Worm (Caenorhabditis elegans) whole organism, midembryonic: ENCODE data around the gene C35C5.8.

Experiments
- T22C8.4 ChIP-seq: fragments of 200-800 bp; sonication (Bioruptor generic); IDR thresholded peaks from 2 replicates; pipeline ENCODE4 v1.3.6; 2022; ENCODE audit warnings: missing genetic modification characterization, missing compliant biosample characterization
- cog-1 ChIP-seq: sonication (generic microtip); optimal IDR thresholded peaks from 2 replicates; lab custom pipeline; 2016; ENCODE audit warnings: missing genetic modification characterization, missing compliant biosample characterization
- flt-1 ChIP-seq: fragments of 200-800 bp; sonication (Bioruptor generic); IDR thresholded peaks from 2 replicates; pipeline ENCODE4 v1.3.6; 2022; ENCODE audit warnings: missing genetic modification characterization, missing compliant biosample characterization
- klf-2 ChIP-seq: fragments of 200-800 bp; sonication (Bioruptor generic); conservative IDR thresholded peaks from 2 replicates; pipeline ENCODE4 v1.3.6; 2022; ENCODE audit warnings: missing genetic modification reagents, missing genetic modification characterization, missing compliant biosample characterization
- med-1 ChIP-seq: sonication (generic microtip); optimal IDR thresholded peaks from 2 replicates; lab custom pipeline; 2017; ENCODE audit warnings: missing genetic modification characterization, mild to moderate bottlenecking, missing compliant biosample characterization, antibody characterized with exemption, missing genetic modification reagents; ENCODE audit not compliant: insufficient read depth
- ref-1 ChIP-seq: fragments of 200-800 bp; sonication (Bioruptor generic); conservative IDR thresholded peaks from 2 replicates; pipeline ENCODE4 v1.3.6; 2022; ENCODE audit warnings: missing genetic modification reagents, missing genetic modification characterization, missing compliant biosample characterization
- tab-1 ChIP-seq: fragments of 200-800 bp; sonication (Bioruptor generic); IDR thresholded peaks from 2 replicates; pipeline ENCODE4 v1.3.6; 2022; ENCODE audit warnings: missing genetic modification characterization, missing compliant biosample characterization
- ztf-23 ChIP-seq: fragments of 200-800 bp; sonication (Bioruptor generic); IDR thresholded peaks from 2 replicates; pipeline ENCODE4 v1.3.6; 2022; ENCODE audit warnings: missing genetic modification reagents, missing genetic modification characterization, missing compliant biosample characterization
- ztf-29 ChIP-seq: fragments of 200-800 bp; sonication (Bioruptor generic); IDR thresholded peaks from 2 replicates; pipeline ENCODE4 v1.3.6; 2022; ENCODE audit warnings: missing genetic modification reagents, missing genetic modification characterization, missing compliant biosample characterization

C35C5.8 gene

ce11 chrX:11509547-11509946 is 23.8 kb upstream of the C35C5.8 start:
- TF ChIP-seq flt-1, result no peak
- no peak for TF ChIP-seq T22C8.4
- no peak for TF ChIP-seq tab-1 (GFP tag; lab: Robert Waterston, UW)
- TF ChIP-seq med-1 (GFP tag; lab: Kevin White, UChicago), result no peak
- TF ChIP-seq klf-2 (GFP tag; lab: Robert Waterston, UW), result no peak
- TF ChIP-seq ref-1 (GFP tag; lab: Robert Waterston, UW), result no peak
- no peak for TF ChIP-seq ztf-29 (GFP tag; lab: Robert Waterston, UW)
- no peak for TF ChIP-seq ztf-23 (GFP tag; lab: Robert Waterston, UW)
- TF ChIP-seq cog-1 (tag; lab: Kevin White, UChicago), result no peak

- no peak for TF ChIP-seq med-1 (GFP tag; lab: Kevin White, UChicago)
- TF ChIP-seq cog-1 (tag; lab: Kevin White, UChicago), result no peak
- no peak for TF ChIP-seq ztf-29 (GFP tag; lab: Robert Waterston, UW)
Observed at ce11 chrX:11511231-11511630, 22.2 kb upstream of the C35C5.8 start, which contains the start of gene ccdc-149. Gene ccdc-149, minus strand, starts transcription at chrX:11511451.

- TF ChIP-seq ztf-23 (GFP tag; lab: Robert Waterston, UW), result no peak
- no peak for TF ChIP-seq ztf-29 (GFP tag; lab: Robert Waterston, UW)
- TF ChIP-seq cog-1 (tag; lab: Kevin White, UChicago), result no peak
- TF ChIP-seq T22C8.4, result no peak
- no peak for TF ChIP-seq med-1 (GFP tag; lab: Kevin White, UChicago)
- no peak for TF ChIP-seq klf-2 (GFP tag; lab: Robert Waterston, UW)
- no peak for TF ChIP-seq ref-1 (GFP tag; lab: Robert Waterston, UW)
- no peak for TF ChIP-seq flt-1
- TF ChIP-seq tab-1 (GFP tag; lab: Robert Waterston, UW), result no peak
Observed at ce11 chrX:11515381-11515780, 18.0 kb upstream of the C35C5.8 start.

ce11 chrX:11517433-11517832 is 16.0 kb upstream of the C35C5.8 start:
- TF ChIP-seq klf-2 (GFP tag; lab: Robert Waterston, UW) (no peak), ztf-29 (GFP tag; lab: Robert Waterston, UW) (no peak), tab-1 (GFP tag; lab: Robert Waterston, UW) (no peak), med-1 (GFP tag; lab: Kevin White, UChicago) (no peak), T22C8.4 (no peak), ztf-23 (GFP tag; lab: Robert Waterston, UW) (no peak), cog-1 (tag; lab: Kevin White, UChicago) (no peak), flt-1 (no peak), ref-1 (GFP tag; lab: Robert Waterston, UW) (no peak)

- TF ChIP-seq ztf-23 (GFP tag; lab: Robert Waterston, UW) (no peak), klf-2 (GFP tag; lab: Robert Waterston, UW) (no peak), tab-1 (GFP tag; lab: Robert Waterston, UW) (no peak), cog-1 (tag; lab: Kevin White, UChicago) (no peak), T22C8.4 (no peak), ref-1 (GFP tag; lab: Robert Waterston, UW) (no peak), med-1 (GFP tag; lab: Kevin White, UChicago) (no peak), flt-1 (no peak), ztf-29 (GFP tag; lab: Robert Waterston, UW) (no peak)
Observed at ce11 chrX:11518415-11518814, 15.0 kb upstream of the C35C5.8 start.

- TF ChIP-seq cog-1 (tag; lab: Kevin White, UChicago), result no peak
- TF ChIP-seq T22C8.4, result no peak
- TF ChIP-seq med-1 (GFP tag; lab: Kevin White, UChicago), result no peak
- TF ChIP-seq klf-2 (GFP tag; lab: Robert Waterston, UW), result no peak
- TF ChIP-seq ref-1 (GFP tag; lab: Robert Waterston, UW), result no peak
- TF ChIP-seq ztf-29 (GFP tag; lab: Robert Waterston, UW), result no peak
Observed at ce11 chrX:11519016-11519509, 14.3 kb upstream of the C35C5.8 start, which contains the start of gene hpo-34. Gene hpo-34, minus strand, starts transcription at chrX:11519066.

- no peak for TF ChIP-seq klf-2 (GFP tag; lab: Robert Waterston, UW)
- TF ChIP-seq cog-1 (tag; lab: Kevin White, UChicago), result peak; percentile 59
- TF ChIP-seq ztf-23 (GFP tag; lab: Robert Waterston, UW), result no peak
- 0 out of 2 replicates have a peak, but pooled peaks have one; percentile 7 for TF ChIP-seq flt-1
Observed at ce11 chrX:11522058-11522757, 11.2 kb upstream of the C35C5.8 start, which contains the start of gene sdc-2. Gene sdc-2, plus strand, starts transcription at chrX:11522707.

- TF ChIP-seq klf-2 (GFP tag; lab: Robert Waterston, UW) (no peak), cog-1 (tag; lab: Kevin White, UChicago) (no peak), ztf-23 (GFP tag; lab: Robert Waterston, UW) (no peak), T22C8.4 (no peak)
Observed at ce11 chrX:11523704-11524103, 9.7 kb upstream of the C35C5.8 start.

- no peak for TF ChIP-seq tab-1 (GFP tag; lab: Robert Waterston, UW)
- no peak for TF ChIP-seq T22C8.4
- no peak for TF ChIP-seq ztf-29 (GFP tag; lab: Robert Waterston, UW)
- TF ChIP-seq klf-2 (GFP tag; lab: Robert Waterston, UW), result no peak
- TF ChIP-seq cog-1 (tag; lab: Kevin White, UChicago), result no peak
- no peak for TF ChIP-seq flt-1
- TF ChIP-seq med-1 (GFP tag; lab: Kevin White, UChicago), result no peak
- TF ChIP-seq ref-1 (GFP tag; lab: Robert Waterston, UW), result no peak
- TF ChIP-seq ztf-23 (GFP tag; lab: Robert Waterston, UW), result no peak
Observed at ce11 chrX:11534443-11534842, 1.1 kb downstream of the C35C5.8 start.
